Worm (Caenorhabditis elegans): ENCODE data around the gene srd-58.

DNA sequence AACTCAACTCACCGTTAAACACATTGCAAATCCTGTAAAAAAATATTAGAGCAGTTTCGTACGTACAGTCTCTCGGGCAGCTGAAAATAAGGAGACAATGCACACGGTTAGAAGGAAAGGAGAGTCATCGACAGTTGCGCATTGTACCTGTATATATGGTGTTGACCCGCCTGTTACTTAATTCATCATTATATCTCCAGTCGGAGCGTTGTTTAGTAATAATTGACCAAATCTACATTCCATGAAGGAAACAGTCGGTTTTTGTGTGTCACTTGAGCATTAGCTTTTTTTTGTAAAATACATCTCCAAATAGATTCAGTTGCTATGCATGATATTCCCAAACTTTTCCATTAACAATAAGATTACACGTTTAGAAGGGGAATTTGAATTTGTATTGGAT lies 43.3 kb downstream of the srd-58 start, which contains the start of gene C27H5.12:
- TF ChIP-seq ztf-11 (tag; optimal IDR thresholded peaks at IDR 0.05) (no peak), nhr-12 (tag; optimal IDR thresholded peaks at IDR 0.05) (no peak), lin-32 (GFP tag; optimal IDR thresholded peaks at IDR 0.05) (no peak), ces-1 (GFP tag; optimal IDR thresholded peaks at IDR 0.05) (no peak), nhr-76 (tag; optimal IDR thresholded peaks at IDR 0.05) (no peak), unc-62 (GFP tag; optimal IDR thresholded peaks at IDR 0.05) (no peak), elt-3 (tag; optimal IDR thresholded peaks at IDR 0.05) (no peak), tbx-8 (GFP tag; optimal IDR thresholded peaks at IDR 0.05) (no peak)

Measured in whole organism, mixed stage, embryonic.